Worm (Caenorhabditis elegans): ENCODE results near the gene pdk-1.
A peak's percentile ranks its signal among the peaks of the same experiment; 100 is the strongest.

The pdk-1 gene

DNA sequence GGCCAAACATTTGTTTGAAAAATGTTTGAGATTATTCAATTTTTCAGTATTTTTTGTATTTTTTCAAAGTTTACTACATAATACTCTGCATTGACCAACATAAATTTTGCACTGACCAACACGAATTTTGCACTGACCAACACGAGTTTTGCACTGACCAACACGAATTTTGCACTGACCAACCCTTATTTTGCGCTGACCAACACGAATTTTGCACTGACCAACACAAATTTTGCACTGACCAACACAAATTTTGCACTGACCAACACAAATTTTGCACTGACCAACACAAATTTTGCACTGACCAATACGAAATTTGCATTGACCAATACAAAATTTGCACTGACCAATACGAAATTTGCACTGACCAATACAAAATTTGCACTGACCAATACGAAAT, 28.2 kb upstream of the pdk-1 start:
- peak in 1 of 2 experiments; percentile 80 for TF ChIP-seq unc-62 (GFP tag; optimal IDR thresholded peaks at IDR 0.05 in 1 of 2)
- no peak for TF ChIP-seq unc-62 (tag; optimal IDR thresholded peaks at IDR 0.05)
- TF ChIP-seq zag-1 (tag; optimal IDR thresholded peaks at IDR 0.05): no peak
- TF ChIP-seq dve-1 (tag; optimal IDR thresholded peaks at IDR 0.05; ENCODE audit: insufficient read depth): no peak

ce11 chrX:1293471-1293870, 27.7 kb upstream of the pdk-1 start:
- no peak for TF ChIP-seq ceh-20 (GFP tag; IDR thresholded peaks at IDR 0.05)
- no peak for TF ChIP-seq zfp-3 (GFP tag; conservative IDR thresholded peaks at IDR 0.05)
- no peak for TF ChIP-seq gei-8 (GFP tag; optimal IDR thresholded peaks at IDR 0.05)
- no peak for TF ChIP-seq ama-1 (optimal IDR thresholded peaks at IDR 0.05)
- TF ChIP-seq unc-39 (tag; optimal IDR thresholded peaks at IDR 0.05): no peak
- peak; percentile 91 for TF ChIP-seq aha-1 (tag)
- no peak for TF ChIP-seq nhr-111 (GFP tag; optimal IDR thresholded peaks at IDR 0.05)

ce11 chrX:1294607-1295303, 26.4 kb upstream of the pdk-1 start, which contains the start of gene dop-4:
Gene dop-4, plus strand, starts transcription at chrX:1295253.
- TF ChIP-seq pqm-1 (tag; optimal IDR thresholded peaks at IDR 0.05): no peak
- TF ChIP-seq vab-7 (GFP tag; IDR thresholded peaks at IDR 0.05): no peak
- peak; percentile 50 for TF ChIP-seq aha-1 (tag)

- TF ChIP-seq unc-62 (GFP tag; optimal IDR thresholded peaks at IDR 0.05 in 1 of 2) (peak in 1 of 2 experiments; percentile 94), unc-62 (tag; optimal IDR thresholded peaks at IDR 0.05) (no peak), mes-2 (tag; optimal IDR thresholded peaks at IDR 0.05; ENCODE audit: poor library complexity, severe bottlenecking) (no peak)
Observed at ce11 chrX:1295713-1296112, 25.4 kb upstream of the pdk-1 start.

DNA sequence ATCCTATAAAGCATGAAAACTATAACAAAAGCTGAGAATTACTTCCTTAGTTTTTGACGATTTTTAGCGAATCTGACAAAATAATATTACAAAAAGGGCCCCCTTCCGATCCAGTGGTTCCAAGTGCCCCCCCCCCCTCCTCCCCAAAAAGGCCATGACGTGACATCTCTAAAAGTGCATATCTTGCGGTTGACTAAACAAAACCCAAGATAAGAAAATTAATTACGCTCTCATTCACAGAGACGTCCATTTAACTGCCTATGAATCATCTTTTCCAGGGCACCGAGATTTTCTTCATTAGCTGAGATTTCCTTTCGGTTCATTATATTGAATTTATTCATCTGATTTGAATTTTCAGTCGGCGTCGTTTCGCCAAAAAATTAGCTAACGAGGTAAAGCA, 21.3 kb upstream of the pdk-1 start, which contains the start of gene inso-1:
inso-1 (plus strand) TSS at position 301 of the 400 bp plus-strand sequence.
- TF ChIP-seq mxl-2 (GFP tag; conservative IDR thresholded peaks at IDR 0.05) (no peak), aha-1 (tag) (peak; percentile 33)

DNA sequence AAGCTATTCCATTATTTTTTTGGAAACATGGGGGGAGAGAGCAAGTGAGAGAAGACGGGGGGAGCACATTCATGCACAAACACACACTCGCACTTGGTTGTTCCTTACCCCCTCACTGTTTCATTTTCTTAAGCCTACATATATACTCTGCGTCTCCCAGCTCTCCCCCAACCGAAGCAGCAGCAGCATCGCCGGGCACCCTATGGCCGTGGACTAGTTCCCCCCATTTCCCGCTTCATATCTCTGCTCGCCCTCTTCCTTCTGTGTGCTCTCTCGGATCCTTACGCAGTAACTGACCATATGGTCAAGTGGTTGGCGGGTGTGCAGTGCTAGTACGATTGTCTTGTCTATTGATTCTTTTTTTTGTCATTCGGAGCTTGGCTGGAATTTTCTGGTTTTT, 18.9 kb upstream of the pdk-1 start:
- no peak for TF ChIP-seq lin-1 (GFP tag; IDR thresholded peaks at IDR 0.05)
- TF ChIP-seq hlh-30 (tag; optimal IDR thresholded peaks at IDR 0.05; ENCODE audit: insufficient read depth): peak; percentile 72
- TF ChIP-seq fkh-10 (GFP tag; optimal IDR thresholded peaks at IDR 0.05): peak; percentile 84
- TF ChIP-seq zfp-2 (tag; optimal IDR thresholded peaks at IDR 0.05): no peak
- no peak for TF ChIP-seq D1046.2 (GFP tag; IDR thresholded peaks at IDR 0.05)
- TF ChIP-seq madf-9 (GFP tag; conservative IDR thresholded peaks at IDR 0.05): no peak
- no peak for TF ChIP-seq daf-8 (GFP tag; IDR thresholded peaks at IDR 0.05)
- TF ChIP-seq unc-62 (GFP tag; optimal IDR thresholded peaks at IDR 0.05 in 1 of 2): peak in 1 of 2 experiments; percentile 80
- TF ChIP-seq unc-62 (tag; optimal IDR thresholded peaks at IDR 0.05): no peak
- peak in 1 of 2 experiments; percentile 77 for TF ChIP-seq hif-1 (tag; optimal IDR thresholded peaks at IDR 0.05)
- no peak for TF ChIP-seq daf-12 (tag; optimal IDR thresholded peaks at IDR 0.05)
- no peak for TF ChIP-seq cey-2 (tag; optimal IDR thresholded peaks at IDR 0.05; ENCODE audit: borderline replicate concordance, insufficient read depth)
- TF ChIP-seq lin-29 (GFP tag; IDR thresholded peaks at IDR 0.05): no peak
- no peak for TF ChIP-seq Y5F2A.4 (GFP tag; optimal IDR thresholded peaks at IDR 0.05)
- TF ChIP-seq jun-1 (tag; optimal IDR thresholded peaks at IDR 0.05): no peak
- no peak for TF ChIP-seq Y48G9A.11 (GFP tag; IDR thresholded peaks at IDR 0.05)
- no peak for TF ChIP-seq attf-4 (tag; optimal IDR thresholded peaks at IDR 0.05)
- TF ChIP-seq F44E2.7 (GFP tag; IDR thresholded peaks at IDR 0.05): no peak
- TF ChIP-seq nhr-25 (tag; optimal IDR thresholded peaks at IDR 0.05; ENCODE audit: borderline replicate concordance, insufficient read depth): no peak
- no peak for TF ChIP-seq sdz-12 (GFP tag; optimal IDR thresholded peaks at IDR 0.05)
- TF ChIP-seq mxl-3 (GFP tag; optimal IDR thresholded peaks at IDR 0.05): peak; percentile 80
- TF ChIP-seq dmd-9 (GFP tag; IDR thresholded peaks at IDR 0.05): no peak
- no peak for TF ChIP-seq snpc-4 (tag; optimal IDR thresholded peaks at IDR 0.05)
- no peak for TF ChIP-seq nhr-41 (GFP tag; IDR thresholded peaks at IDR 0.05)
- peak; percentile 33 for TF ChIP-seq F37D6.2 (tag; optimal IDR thresholded peaks at IDR 0.05)
- no peak for TF ChIP-seq lin-39 (tag; optimal IDR thresholded peaks at IDR 0.05)
- peak; percentile 69 for TF ChIP-seq ctbp-1 (GFP tag; IDR thresholded peaks at IDR 0.05)

Measured in whole organism, L4 larva.